Worm (Caenorhabditis elegans): Measurements from ENCODE around the gene gpa-5.

DNA sequence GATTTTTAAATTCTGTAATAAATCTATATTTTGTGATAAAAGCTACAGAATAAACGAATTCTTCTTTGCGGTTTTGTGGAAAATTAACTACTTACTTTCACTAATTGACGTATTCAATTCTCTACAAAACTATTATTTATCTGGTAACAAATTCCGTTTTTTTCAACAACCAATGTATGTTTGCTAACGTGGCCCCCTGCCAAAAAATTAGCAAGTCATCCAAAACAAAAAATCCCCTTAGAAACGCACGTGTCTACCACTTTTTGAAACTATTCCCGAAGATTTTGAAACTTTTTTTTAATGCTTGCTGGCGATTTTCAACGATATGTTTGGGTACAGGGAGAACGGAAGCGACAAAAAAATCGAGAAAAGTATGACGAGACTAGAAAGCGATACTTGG, 35.9 kb downstream of the gpa-5 start, which contains the start of gene F49H12.2:
- TF ChIP-seq klf-2 (GFP tag; conservative IDR thresholded peaks at IDR 0.05) (no peak), T22C8.4 (GFP tag; IDR thresholded peaks at IDR 0.05) (no peak), cog-1 (tag; optimal IDR thresholded peaks at IDR 0.05) (no peak), flt-1 (GFP tag; IDR thresholded peaks at IDR 0.05) (no peak), ztf-23 (GFP tag; IDR thresholded peaks at IDR 0.05) (no peak), ref-1 (GFP tag; conservative IDR thresholded peaks at IDR 0.05) (no peak), tab-1 (GFP tag; IDR thresholded peaks at IDR 0.05) (no peak)
